Worm (Caenorhabditis elegans): Measurements from ENCODE around the gene fkh-5.

- TF ChIP-seq sma-9 (GFP tag; optimal IDR thresholded peaks at IDR 0.05), result no peak
- no peak for TF ChIP-seq sma-9 (tag; optimal IDR thresholded peaks at IDR 0.05)
- no peak for TF ChIP-seq ztf-4 (tag; optimal IDR thresholded peaks at IDR 0.05)
- no peak for TF ChIP-seq nhr-11 (tag; optimal IDR thresholded peaks at IDR 0.05)
- TF ChIP-seq nhr-237 (tag; optimal IDR thresholded peaks at IDR 0.05), result no peak
These were observed 30.2 kb downstream of the fkh-5 start, which contains the start of gene C35D10.12 for ce11 chrIII:4874671-4875070.

Measured in whole organism, L2 larva.